Worm (Caenorhabditis elegans) whole organism, dauer: ENCODE results near the gene T23F4.2.

Experiments used
- unc-62 ChIP-seq: sonication (generic microtip); optimal IDR thresholded peaks from 2 replicates; lab custom pipeline; 2017; ENCODE audit warnings: missing biosample characterization, missing genetic modification reagents, missing genetic modification characterization

The T23F4.2 gene

ce11 chrII:1163275-1163674, at the start of gene T23F4.2:
TSS of gene T23F4.2 (plus strand) at chrII:1163575.
- TF ChIP-seq unc-62 = no peak

- no peak for TF ChIP-seq unc-62
These were observed 49.2 kb upstream of the T23F4.2 start, which contains the start of gene lips-12 for ce11 chrII:1114133-1114532. TSS of gene lips-12 (minus strand) at chrII:1114233.

ce11 chrII:1116521-1116920, 46.9 kb upstream of the T23F4.2 start:
- no peak for TF ChIP-seq unc-62

DNA sequence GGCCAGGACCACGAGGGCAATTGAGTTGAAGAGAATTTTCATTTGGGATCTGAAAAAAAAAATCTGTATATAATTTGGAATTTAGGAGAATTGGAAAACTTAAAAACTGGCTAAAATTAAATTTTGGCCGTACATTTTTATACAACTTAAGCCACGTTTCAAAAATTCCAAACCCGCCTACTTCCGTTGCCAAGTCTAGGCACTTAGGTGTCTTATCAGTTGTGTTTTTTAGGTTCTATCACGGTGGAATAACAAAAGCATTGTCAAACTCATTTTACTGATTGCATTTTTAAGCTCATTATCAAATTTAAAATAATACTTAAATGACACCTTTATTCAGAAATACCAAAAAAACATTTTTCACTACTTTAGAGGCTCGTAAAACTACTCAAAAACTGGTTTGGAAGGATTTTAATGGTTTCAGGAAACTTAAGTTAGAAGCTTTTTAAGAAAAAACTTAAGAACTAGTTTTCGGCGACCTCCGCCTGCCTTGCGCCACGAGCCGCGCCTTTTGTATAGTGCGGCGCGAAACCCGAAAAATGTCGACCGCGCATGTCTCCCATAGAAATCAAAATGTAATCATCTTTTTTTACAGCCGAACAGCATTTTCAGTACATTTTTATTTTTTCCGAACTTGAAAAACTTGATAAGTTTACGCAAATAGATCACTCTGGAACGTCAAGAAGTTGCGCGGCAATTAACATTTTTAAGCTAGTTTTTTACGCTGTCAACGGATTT, 45.2 kb upstream of the T23F4.2 start, which contains the start of gene lips-13:
TSS of gene lips-13 (minus strand) at position 51 of the 738 bp plus-strand sequence.
- TF ChIP-seq unc-62 = no peak

- TF ChIP-seq unc-62 = no peak
These were observed 40.2 kb upstream of the T23F4.2 start, which contains the start of the genes sut-1 and eri-3 for ce11 chrII:1123208-1123607. TSS of gene sut-1 (minus strand) at chrII:1123265. TSS of gene eri-3 (plus strand) at chrII:1123534.

- TF ChIP-seq unc-62 = no peak
These were observed 38.6 kb upstream of the T23F4.2 start for ce11 chrII:1124757-1125156.

DNA sequence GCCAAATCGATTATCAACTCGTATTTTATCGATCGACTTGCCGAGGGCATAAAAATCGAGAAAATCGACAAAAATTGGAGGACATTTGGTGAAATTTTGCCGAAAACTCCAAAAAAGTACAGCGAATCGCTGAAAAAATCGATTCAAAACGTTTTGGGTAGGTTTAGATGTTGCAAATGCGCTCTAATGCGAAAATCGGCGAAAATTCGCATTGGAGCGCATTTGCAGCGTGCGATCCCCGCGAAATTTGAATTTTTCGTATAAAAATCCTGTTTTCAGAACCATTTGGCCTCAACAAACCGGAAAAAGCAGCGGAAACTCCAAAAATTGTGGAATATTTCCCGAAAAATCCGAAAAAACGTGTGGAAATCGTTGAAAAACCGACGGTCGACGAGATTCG, 36.9 kb upstream of the T23F4.2 start:
- TF ChIP-seq unc-62 = no peak

DNA sequence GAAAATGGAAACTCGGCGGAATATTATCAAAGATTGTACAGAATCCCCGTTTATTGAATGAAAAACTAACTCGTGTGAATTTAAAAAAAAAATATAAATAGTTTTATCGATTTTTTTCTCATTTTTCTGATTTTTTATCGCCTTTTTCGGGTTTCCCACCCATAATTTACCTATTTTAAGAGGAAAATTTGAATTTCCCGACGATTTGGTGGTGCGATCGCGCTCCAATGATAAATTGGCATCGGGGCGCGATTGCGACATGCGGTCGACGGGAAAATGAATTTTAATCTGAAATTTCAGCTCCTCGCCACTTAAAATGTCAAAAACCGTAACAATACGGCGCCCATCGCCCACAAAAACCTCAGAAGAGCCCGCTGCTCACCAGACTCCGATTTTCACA, 35.7 kb upstream of the T23F4.2 start, which contains the start of gene taf-6.1:
TSS of gene taf-6.1 (plus strand) at position 301 of the 400 bp plus-strand sequence.
- TF ChIP-seq unc-62 = no peak

DNA sequence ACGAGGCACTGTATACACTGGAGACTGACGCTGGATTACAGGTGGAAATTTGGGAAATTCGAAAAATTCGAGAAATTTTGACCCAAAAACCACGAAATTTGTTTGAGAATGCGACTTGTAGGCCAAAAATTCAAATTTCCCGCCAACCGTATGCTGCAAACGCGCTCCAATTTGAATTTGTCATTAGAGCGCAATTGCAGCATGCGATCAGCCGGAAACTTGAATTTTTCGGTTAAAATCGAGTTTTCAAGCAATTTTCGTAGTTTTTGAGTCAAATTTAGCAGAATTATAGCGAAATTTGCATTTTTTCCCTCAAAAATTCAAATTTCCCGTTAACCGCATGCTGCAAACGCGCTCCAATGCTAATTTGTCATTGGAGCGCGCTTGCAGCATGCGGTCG, 33.1 kb upstream of the T23F4.2 start:
- TF ChIP-seq unc-62 = no peak

DNA sequence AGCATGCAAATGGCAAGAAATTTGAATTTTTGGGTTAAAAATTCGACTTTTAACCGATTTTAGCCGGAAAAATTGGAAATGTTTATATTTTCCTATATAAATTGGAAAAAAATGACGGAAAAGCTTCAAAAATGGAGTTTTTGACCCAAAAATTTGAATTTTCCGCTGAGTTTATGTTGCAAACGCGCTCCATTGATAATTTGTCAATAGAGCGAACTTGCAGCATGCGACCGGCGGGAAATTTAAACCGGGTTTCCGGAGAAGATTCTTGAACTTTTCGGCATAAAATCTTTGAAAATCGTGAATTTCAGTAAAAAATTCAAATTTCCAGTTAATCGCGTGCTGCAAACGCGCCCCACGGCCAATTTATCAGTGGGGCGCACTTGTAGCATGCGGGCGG, 32.0 kb upstream of the T23F4.2 start:
- TF ChIP-seq unc-62 = no peak

- no peak for TF ChIP-seq unc-62
These were observed 31.6 kb upstream of the T23F4.2 start for ce11 chrII:1131821-1132220.

DNA sequence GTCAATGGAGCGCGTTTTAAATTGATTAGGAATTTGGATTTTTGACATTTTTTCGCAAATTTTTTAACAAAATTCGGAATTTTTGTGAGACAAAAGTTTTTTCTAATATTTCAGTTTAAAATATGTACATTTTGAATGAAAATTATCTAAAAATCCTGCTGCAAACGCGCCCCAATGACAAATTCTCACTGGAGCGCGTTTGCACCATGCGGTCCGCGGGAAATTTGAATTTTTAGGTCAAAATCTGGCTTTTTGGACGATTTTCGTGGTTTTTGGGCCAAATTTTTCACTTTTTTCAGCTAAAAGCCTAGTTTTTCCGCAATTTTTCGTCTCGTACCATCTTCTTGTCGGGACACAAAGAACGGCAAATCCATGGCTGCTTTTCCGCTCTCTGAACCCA, 30.6 kb upstream of the T23F4.2 start:
- no peak for TF ChIP-seq unc-62

DNA sequence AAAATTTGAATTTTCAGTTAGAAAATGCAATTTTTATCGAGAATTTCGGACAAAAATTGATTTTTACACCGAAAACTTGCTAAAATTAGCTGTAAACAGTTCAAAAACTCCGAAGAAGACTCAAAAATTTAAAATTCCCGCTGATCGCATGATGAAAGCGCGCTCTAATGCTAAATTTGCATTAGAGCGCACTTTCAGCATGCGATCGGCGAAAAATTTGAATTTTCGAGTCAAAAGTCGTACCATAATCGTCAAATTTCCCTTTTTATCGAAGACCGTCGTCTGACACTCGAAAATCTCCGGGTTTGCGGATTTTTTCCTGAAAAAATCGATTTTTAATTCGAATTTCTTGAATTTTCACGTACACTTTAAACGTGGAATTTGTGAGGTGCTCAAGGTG, 30.1 kb upstream of the T23F4.2 start:
- TF ChIP-seq unc-62 = no peak

DNA sequence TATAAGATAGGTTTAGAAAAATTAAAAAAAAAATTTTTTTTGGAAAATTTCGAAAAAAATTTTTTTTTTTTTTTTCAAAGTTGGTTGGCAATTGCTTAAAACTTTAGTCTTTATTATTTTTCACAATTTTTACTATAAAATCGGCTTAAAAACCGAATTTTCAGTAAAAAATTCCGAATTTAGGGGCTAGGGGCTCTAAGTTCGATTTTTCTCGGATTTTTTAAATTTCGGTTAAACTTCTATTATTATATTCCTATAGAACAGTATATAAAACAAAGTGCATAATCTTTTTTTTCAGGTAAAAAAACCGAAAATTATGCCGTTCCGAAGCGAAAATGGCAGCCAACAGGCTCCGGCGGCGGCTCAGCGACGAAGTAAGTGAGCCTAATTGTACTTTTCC, 26.9 kb upstream of the T23F4.2 start, which contains the start of gene pod-2:
TSS of gene pod-2 (plus strand) at position 301 of the 400 bp plus-strand sequence.
- no peak for TF ChIP-seq unc-62

DNA sequence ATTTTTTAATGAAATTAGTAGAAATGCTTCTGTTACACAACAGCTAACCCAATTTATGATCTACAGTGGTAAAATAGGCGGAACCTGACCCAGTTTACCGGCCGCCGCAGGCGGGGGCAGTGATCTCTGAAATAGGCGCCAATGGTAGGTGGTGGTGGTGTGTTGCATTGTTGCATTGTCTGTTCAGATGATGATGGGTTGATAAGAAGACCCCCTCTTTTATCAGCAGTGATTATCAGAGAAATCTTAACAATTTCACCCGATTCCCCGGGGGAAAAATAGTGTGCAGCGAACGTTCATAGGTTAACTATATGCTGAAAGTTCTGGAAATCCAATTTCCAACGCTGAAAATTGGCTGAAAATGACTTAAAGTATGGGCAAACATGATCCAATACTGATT, 24.8 kb upstream of the T23F4.2 start:
- no peak for TF ChIP-seq unc-62

DNA sequence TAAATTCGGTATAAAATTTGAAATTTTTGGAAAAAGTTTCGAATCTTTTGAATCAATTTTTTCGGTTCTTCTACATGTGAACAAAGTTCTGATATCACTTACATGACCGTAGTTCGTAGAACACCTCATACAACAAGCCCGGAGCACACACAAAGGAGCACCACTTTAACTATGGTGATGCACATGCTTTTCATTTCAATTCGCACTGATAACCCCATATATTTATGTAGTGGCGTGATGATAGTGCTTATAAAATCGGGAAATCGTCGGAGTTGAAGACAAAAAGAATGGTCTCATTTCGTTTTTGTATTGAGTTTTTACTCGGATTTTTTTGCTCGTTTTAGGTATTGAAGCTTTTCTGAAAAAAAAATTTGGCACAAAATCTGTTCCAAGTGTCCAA, 22.7 kb upstream of the T23F4.2 start, which contains the start of gene W09B6.4:
TSS of gene W09B6.4 (minus strand) at position 151 of the 400 bp plus-strand sequence.
- no peak for TF ChIP-seq unc-62

- TF ChIP-seq unc-62 = no peak
These were observed 21.4 kb upstream of the T23F4.2 start for ce11 chrII:1141720-1142574.
